Worm (Caenorhabditis elegans) whole organism, L1 larva: ENCODE data around the gene B0280.11.

Source experiments
- C04F5.9 ChIP-seq: sonication (generic microtip); optimal IDR thresholded peaks from 2 replicates; lab custom pipeline; 2016; ENCODE audit warnings: missing genetic modification characterization, missing compliant biosample characterization
- C16A3.4 ChIP-seq: fragments of 150-350 bp; optimal IDR thresholded peaks from 2 replicates; lab custom pipeline; 2014; ENCODE audit warnings: missing biosample characterization, missing genetic modification characterization
- F16B12.6 ChIP-seq: fragments of 150-350 bp; optimal IDR thresholded peaks from 2 replicates; lab custom pipeline; 2014; ENCODE audit warnings: missing biosample characterization, missing genetic modification characterization
- Y116A8C.19 ChIP-seq: sonication (generic microtip); optimal IDR thresholded peaks from 2 replicates; lab custom pipeline; 2016; ENCODE audit warnings: missing compliant biosample characterization, missing genetic modification characterization, borderline replicate concordance
- aly-2 ChIP-seq: fragments of 150-350 bp; optimal IDR thresholded peaks from 2 replicates; lab custom pipeline; 2014; ENCODE audit warnings: missing biosample characterization, missing genetic modification characterization
- blmp-1 ChIP-seq: fragments of 150-350 bp; optimal IDR thresholded peaks from 2 replicates; lab custom pipeline; 2014; ENCODE audit warnings: missing biosample characterization, missing genetic modification characterization
- ceh-8 ChIP-seq: fragments of 200-800 bp; sonication (Bioruptor generic); optimal IDR thresholded peaks from 2 replicates; lab custom pipeline; 2018; ENCODE audit warnings: mild to moderate bottlenecking, missing genetic modification characterization, moderate library complexity, missing compliant biosample characterization
- ceh-82 ChIP-seq, 3 experiments: fragments of 150-350 bp in 1 of 3; sonication (generic microtip) in 2 of 3; optimal IDR thresholded peaks; 2 replicates each; lab custom pipeline; 2014 to 2017; ENCODE audit warnings: missing biosample characterization in 3 of 3, missing genetic modification characterization in 3 of 3
- ceh-88 ChIP-seq: fragments of 200-800 bp; sonication (Bioruptor generic); IDR thresholded peaks from 2 replicates; pipeline ENCODE4 v1.3.6; 2022; ENCODE audit warnings: missing genetic modification characterization, missing compliant biosample characterization
- ces-1 ChIP-seq: fragments of 150-350 bp; optimal IDR thresholded peaks from 2 replicates; lab custom pipeline; 2014; ENCODE audit warnings: missing biosample characterization, missing genetic modification reagents, missing genetic modification characterization
- dsc-1 ChIP-seq: sonication (generic microtip); optimal IDR thresholded peaks from 2 replicates; lab custom pipeline; 2016; ENCODE audit warnings: mild to moderate bottlenecking, missing genetic modification characterization, missing compliant biosample characterization
- efl-1 ChIP-seq, 4 experiments: fragments of 150-350 bp; optimal IDR thresholded peaks in 3 of 4; peaks in 1 of 4; 1 replicate in 1 of 4; 2 replicates in 3 of 4; lab custom pipeline; 2014; ENCODE audit warnings: missing biosample characterization in 2 of 4, missing genetic modification characterization in 2 of 4, missing genetic modification reagents in 2 of 4
- egl-13 ChIP-seq: sonication (generic microtip); optimal IDR thresholded peaks from 2 replicates; lab custom pipeline; 2016; ENCODE audit warnings: missing genotype, missing genetic modification reagents, missing genetic modification characterization, missing compliant biosample characterization
- egl-27 ChIP-seq, 2 experiments: fragments of 150-350 bp in 1 of 2; sonication (generic microtip); optimal IDR thresholded peaks; 3 replicates each; lab custom pipeline; 2017 to 2018; ENCODE audit warnings: missing biosample characterization in 2 of 2, missing genetic modification characterization in 2 of 2, missing genetic modification reagents in 2 of 2
- ets-5 ChIP-seq: fragments of 200-800 bp; sonication (Bioruptor generic); IDR thresholded peaks from 2 replicates; pipeline ENCODE4 v1.3.6; 2022; ENCODE audit warnings: missing genetic modification characterization, missing compliant biosample characterization
- fkh-4 ChIP-seq: sonication (generic microtip); optimal IDR thresholded peaks from 2 replicates; lab custom pipeline; 2016; ENCODE audit warnings: missing compliant biosample characterization, missing genetic modification characterization, borderline replicate concordance
- fkh-8 ChIP-seq: sonication (generic microtip); optimal IDR thresholded peaks from 2 replicates; lab custom pipeline; 2016; ENCODE audit warnings: mild to moderate bottlenecking, missing genetic modification characterization, missing compliant biosample characterization
- fos-1 ChIP-seq: fragments of 150-350 bp; optimal IDR thresholded peaks from 2 replicates; lab custom pipeline; 2014; ENCODE audit warnings: missing biosample characterization, missing genetic modification characterization
- grh-1 ChIP-seq: fragments of 200-800 bp; sonication (Bioruptor generic); IDR thresholded peaks from 2 replicates; pipeline ENCODE4 v1.3.6; 2022; ENCODE audit warnings: missing genetic modification reagents, missing genetic modification characterization, missing compliant biosample characterization
- hlh-17 ChIP-seq: fragments of 200-800 bp; sonication (Bioruptor generic); optimal IDR thresholded peaks from 2 replicates; lab custom pipeline; 2018; ENCODE audit warnings: missing genetic modification characterization, mild to moderate bottlenecking, missing compliant biosample characterization, moderate library complexity, borderline replicate concordance
- hpl-2 ChIP-seq: fragments of 150-350 bp; optimal IDR thresholded peaks from 2 replicates; lab custom pipeline; 2014; ENCODE audit warnings: missing biosample characterization, missing genetic modification reagents, missing genetic modification characterization
- lin-13 ChIP-seq: fragments of 150-350 bp; optimal IDR thresholded peaks from 2 replicates; lab custom pipeline; 2014; ENCODE audit warnings: missing biosample characterization, missing genetic modification reagents, missing genetic modification characterization
- lin-14 ChIP-seq: fragments of 200-800 bp; sonication (Bioruptor generic); optimal IDR thresholded peaks from 2 replicates; lab custom pipeline; 2018; ENCODE audit warnings: mild to moderate bottlenecking, missing genetic modification characterization, moderate library complexity, missing compliant biosample characterization
- lin-35 ChIP-seq, 2 experiments: fragments of 150-350 bp; optimal IDR thresholded peaks; 2 replicates each; lab custom pipeline; 2014; ENCODE audit warnings: missing biosample characterization in 2 of 2, missing genetic modification characterization in 2 of 2, missing genetic modification reagents in 2 of 2
- lin-39 ChIP-seq: fragments of 150-350 bp; optimal IDR thresholded peaks from 2 replicates; lab custom pipeline; 2014; ENCODE audit warnings: missing biosample characterization, missing genetic modification reagents, missing genetic modification characterization
- lsy-2 ChIP-seq, 2 experiments: fragments of 150-350 bp; optimal IDR thresholded peaks; 2 replicates each; lab custom pipeline; 2014; ENCODE audit warnings: missing biosample characterization in 2 of 2, missing genetic modification characterization in 2 of 2
- mab-9 ChIP-seq: fragments of 200-800 bp; sonication (Bioruptor generic); IDR thresholded peaks from 2 replicates; pipeline ENCODE4 v1.3.6; 2022; ENCODE audit warnings: missing genetic modification reagents, missing genetic modification characterization, missing compliant biosample characterization
- nhr-11 ChIP-seq: fragments of 150-350 bp; optimal IDR thresholded peaks from 2 replicates; lab custom pipeline; 2014; ENCODE audit warnings: missing biosample characterization, missing genetic modification characterization
- nhr-12 ChIP-seq: sonication (generic microtip); optimal IDR thresholded peaks from 2 replicates; lab custom pipeline; 2017; ENCODE audit warnings: missing biosample characterization, missing genetic modification characterization
- nhr-19 ChIP-seq: fragments of 200-800 bp; sonication (Bioruptor generic); conservative IDR thresholded peaks from 2 replicates; pipeline ENCODE4 v1.3.6; 2022; ENCODE audit warnings: missing genetic modification characterization, missing compliant biosample characterization
- nhr-20 ChIP-seq: sonication (generic microtip); optimal IDR thresholded peaks from 2 replicates; lab custom pipeline; 2016; ENCODE audit warnings: mild to moderate bottlenecking, missing genetic modification characterization, missing compliant biosample characterization
- nhr-237 ChIP-seq: fragments of 150-350 bp; optimal IDR thresholded peaks from 2 replicates; lab custom pipeline; 2014; ENCODE audit warnings: missing biosample characterization, missing genetic modification characterization
- nhr-28 ChIP-seq: fragments of 150-350 bp; optimal IDR thresholded peaks from 2 replicates; lab custom pipeline; 2014; ENCODE audit warnings: missing biosample characterization, missing genetic modification characterization
- nhr-47 ChIP-seq: sonication (generic microtip); optimal IDR thresholded peaks from 2 replicates; lab custom pipeline; 2016; ENCODE audit warnings: mild to moderate bottlenecking, missing genetic modification characterization, moderate library complexity, missing compliant biosample characterization
- nhr-76 ChIP-seq: sonication (generic microtip); optimal IDR thresholded peaks from 2 replicates; lab custom pipeline; 2017; ENCODE audit warnings: missing biosample characterization, missing genetic modification characterization
- nhr-84 ChIP-seq: sonication (generic microtip); optimal IDR thresholded peaks from 2 replicates; lab custom pipeline; 2017; ENCODE audit warnings: missing biosample characterization, missing genetic modification characterization
- nhr-85 ChIP-seq: sonication (generic microtip); peaks from one replicate; lab custom pipeline; 2016; ENCODE audit warnings: missing genetic modification characterization, inconsistent platforms, missing compliant biosample characterization
- pag-3 ChIP-seq: sonication (generic microtip); optimal IDR thresholded peaks from 2 replicates; lab custom pipeline; 2017; ENCODE audit warnings: missing genetic modification characterization, mild to moderate bottlenecking, missing compliant biosample characterization, antibody characterized with exemption, borderline replicate concordance; ENCODE audit not compliant: insufficient read depth
- pax-3 ChIP-seq: fragments of 200-800 bp; sonication (Bioruptor generic); optimal IDR thresholded peaks from 2 replicates; lab custom pipeline; 2018; ENCODE audit warnings: mild to moderate bottlenecking, missing genetic modification characterization, moderate library complexity, missing compliant biosample characterization
- pqm-1 ChIP-seq: sonication (generic microtip); optimal IDR thresholded peaks from 3 replicates; lab custom pipeline; 2017; ENCODE audit warnings: missing biosample characterization, missing genetic modification characterization
- rnt-1 ChIP-seq: sonication (generic microtip); optimal IDR thresholded peaks from 2 replicates; lab custom pipeline; 2016; ENCODE audit warnings: mild to moderate bottlenecking, missing genetic modification characterization, moderate library complexity, missing compliant biosample characterization
- snpc-4 ChIP-seq: fragments of 150-350 bp; optimal IDR thresholded peaks from 2 replicates; lab custom pipeline; 2014; ENCODE audit warnings: missing biosample characterization, missing genetic modification characterization
- sptf-1 ChIP-seq: fragments of 150-350 bp; optimal IDR thresholded peaks from 2 replicates; lab custom pipeline; 2014; ENCODE audit warnings: missing biosample characterization, missing genetic modification characterization
- sup-37 ChIP-seq: fragments of 200-800 bp; sonication (Bioruptor generic); optimal IDR thresholded peaks from 2 replicates; lab custom pipeline; 2018; ENCODE audit warnings: mild to moderate bottlenecking, missing genetic modification characterization, missing compliant biosample characterization
- tlp-1 ChIP-seq: fragments of 150-350 bp; optimal IDR thresholded peaks from 2 replicates; lab custom pipeline; 2014; ENCODE audit warnings: missing biosample characterization, missing genetic modification characterization
- unc-62 ChIP-seq: fragments of 150-350 bp; optimal IDR thresholded peaks from 2 replicates; lab custom pipeline; 2014; ENCODE audit warnings: missing biosample characterization, missing genetic modification reagents, missing genetic modification characterization
- unc-86 ChIP-seq: sonication (generic microtip); optimal IDR thresholded peaks from 2 replicates; lab custom pipeline; 2016; ENCODE audit warnings: missing genetic modification characterization, missing compliant biosample characterization
- unc-98 ChIP-seq: fragments of 200-800 bp; sonication (Bioruptor generic); IDR thresholded peaks from 2 replicates; pipeline ENCODE4 v1.3.6; 2022; ENCODE audit warnings: missing genetic modification characterization, missing compliant biosample characterization
- vab-15 ChIP-seq: sonication (generic microtip); optimal IDR thresholded peaks from 2 replicates; lab custom pipeline; 2017; ENCODE audit warnings: missing genotype, mild to moderate bottlenecking, missing genetic modification characterization, missing compliant biosample characterization
- xbp-1 ChIP-seq: sonication (generic microtip); optimal IDR thresholded peaks from 2 replicates; lab custom pipeline; 2016; ENCODE audit warnings: missing genetic modification characterization, missing compliant biosample characterization
- zag-1 ChIP-seq: fragments of 150-350 bp; optimal IDR thresholded peaks from 2 replicates; lab custom pipeline; 2014; ENCODE audit warnings: missing biosample characterization, missing genetic modification characterization
- zip-4 ChIP-seq: fragments of 200-800 bp; sonication (Bioruptor generic); optimal IDR thresholded peaks from 2 replicates; lab custom pipeline; 2018; ENCODE audit warnings: mild to moderate bottlenecking, missing genetic modification characterization, moderate library complexity, missing compliant biosample characterization

Gene B0280.11

ce11 chrIII:7116615-7117252, 21.3 kb downstream of the B0280.11 start (continued):
- TF ChIP-seq nhr-28 (tag; lab: Kevin White, UChicago) (no peak), tlp-1 (no peak), ces-1 (no peak), zip-4 (no peak), nhr-85 (tag; lab: Kevin White, UChicago) (peak; percentile 95), unc-62 (GFP tag; lab: Kevin White, UChicago) (no peak), F16B12.6 (tag; lab: Kevin White, UChicago) (peak; percentile 28), hpl-2 (GFP tag; lab: Kevin White, UChicago) (no peak), rnt-1 (tag; lab: Kevin White, UChicago) (peak; percentile 63), xbp-1 (tag; lab: Kevin White, UChicago) (peak; percentile 50), vab-15 (tag; lab: Kevin White, UChicago) (no peak), egl-13 (peak; percentile 2), lin-39 (peak; percentile 51), hlh-17 (GFP tag; lab: Kevin White, UChicago) (no peak), lin-13 (GFP tag; lab: Kevin White, UChicago) (peak; percentile 2), nhr-12 (no peak), pag-3 (tag; lab: Kevin White, UChicago) (no peak), pax-3 (tag; lab: Kevin White, UChicago) (peak; percentile 53), fkh-8 (tag; lab: Kevin White, UChicago) (peak; percentile 86), fos-1 (tag; lab: Kevin White, UChicago) (peak; percentile 41), zag-1 (no peak), sup-37 (GFP tag; lab: Kevin White, UChicago) (no peak), blmp-1 (tag; lab: Kevin White, UChicago) (peak; percentile 78), nhr-237 (tag; lab: Kevin White, UChicago) (no peak), pqm-1 (no peak), lin-14 (peak; percentile 90), ceh-8 (GFP tag; lab: Kevin White, UChicago) (no peak), egl-27 (tag; optimal IDR thresholded peaks at IDR 0.05; lab: Kevin White, UChicago) (peak; percentile 72 to 78), nhr-47 (peak; percentile 75), ceh-88 (GFP tag; lab: Robert Waterston, UW) (no peak), nhr-11 (tag; lab: Kevin White, UChicago) (peak; percentile 55), nhr-19 (GFP tag; lab: Robert Waterston, UW) (peak; percentile 86), mab-9 (GFP tag; lab: Robert Waterston, UW) (no peak), dsc-1 (tag; lab: Kevin White, UChicago) (peak; percentile 51), unc-86 (tag; lab: Kevin White, UChicago) (no peak), lsy-2 (tag; optimal IDR thresholded peaks at IDR 0.05; lab: Kevin White, UChicago) (peak; percentile 73 to 84), C04F5.9 (tag; lab: Kevin White, UChicago) (no peak), sptf-1 (tag; lab: Kevin White, UChicago) (no peak), grh-1 (GFP tag; lab: Robert Waterston, UW) (no peak), efl-1 (optimal IDR thresholded peaks at IDR 0.05; lab: Kevin White, UChicago) (peak; percentile 67 to 75), efl-1 (GFP tag; optimal IDR thresholded peaks at IDR 0.05 in 1 of 2; lab: Kevin White, UChicago) (peak; percentile 39 to 93), Y116A8C.19 (tag; lab: Kevin White, UChicago) (no peak), lin-35 (GFP tag; optimal IDR thresholded peaks at IDR 0.05; lab: Kevin White, UChicago) (peak; percentile 44 to 73), nhr-76 (no peak), aly-2 (tag; lab: Kevin White, UChicago) (peak; percentile 68), unc-98 (GFP tag; lab: Robert Waterston, UW) (no peak), snpc-4 (tag; lab: Kevin White, UChicago) (peak; percentile 13), fkh-4 (no peak), C16A3.4 (tag; lab: Kevin White, UChicago) (peak; percentile 72), nhr-20 (tag; lab: Kevin White, UChicago) (peak; percentile 88), ceh-82 (tag; optimal IDR thresholded peaks at IDR 0.05; lab: Kevin White, UChicago) (peak; percentile 50 to 64 (median 59)), ets-5 (no peak), nhr-84 (tag; lab: Kevin White, UChicago) (no peak)
